Fruit fly (Drosophila melanogaster) Kc167 (cell line): ENCODE results near the gene Lk6.

Experiments
- Myc ChIP-seq: fragments of >200 bp; optimal IDR thresholded peaks from 2 replicates; lab custom pipeline; 2017; ENCODE audit warnings: missing external identifiers
- Sin3A ChIP-seq: fragments of >200 bp; optimal IDR thresholded peaks from 2 replicates; lab custom pipeline; 2018; ENCODE audit warnings: missing external identifiers
- h ChIP-seq: fragments of >200 bp; optimal IDR thresholded peaks from 3 replicates; lab custom pipeline; 2018; ENCODE audit warnings: missing external identifiers
- insv ChIP-seq: fragments of >200 bp; optimal IDR thresholded peaks from 3 replicates; lab custom pipeline; 2018; ENCODE audit warnings: missing external identifiers
- psq ChIP-seq: fragments of >200 bp; optimal IDR thresholded peaks from 2 replicates; lab custom pipeline; 2017; ENCODE audit warnings: missing external identifiers
- ttk ChIP-seq: sonication (Bioruptor generic); optimal IDR thresholded peaks from 2 replicates; lab custom pipeline; 2017; ENCODE audit warnings: missing external identifiers

Lk6 gene

dm6 chr3R:11764279-11764880, at the start of gene Lk6:
Gene Lk6 (minus strand): TSS chr3R:11764457.
- TF ChIP-seq ttk (lab: Kevin White, UChicago) (no peak), h (lab: Kevin White, UChicago) (no peak), Myc (lab: Kevin White, UChicago) (no peak), insv (lab: Kevin White, UChicago) (no peak), Sin3A (lab: Kevin White, UChicago) (no peak), psq (lab: Kevin White, UChicago) (no peak)

- TF ChIP-seq insv (lab: Kevin White, UChicago) = no peak
- no peak for TF ChIP-seq Myc (lab: Kevin White, UChicago)
- TF ChIP-seq psq (lab: Kevin White, UChicago) = no peak
- TF ChIP-seq ttk (lab: Kevin White, UChicago) = no peak
- no peak for TF ChIP-seq h (lab: Kevin White, UChicago)
- TF ChIP-seq Sin3A (lab: Kevin White, UChicago) = no peak
Observed at dm6 chr3R:11812881-11813466, 48.7 kb upstream of the Lk6 start, which contains the start of gene ClC-a. Gene ClC-a (minus strand): TSS chr3R:11813207.

- TF ChIP-seq ttk (lab: Kevin White, UChicago) = no peak
- no peak for TF ChIP-seq h (lab: Kevin White, UChicago)
- TF ChIP-seq Sin3A (lab: Kevin White, UChicago) = no peak
- no peak for TF ChIP-seq psq (lab: Kevin White, UChicago)
- TF ChIP-seq Myc (lab: Kevin White, UChicago) = no peak
- no peak for TF ChIP-seq insv (lab: Kevin White, UChicago)
Observed at dm6 chr3R:11812479-11812878, 48.2 kb upstream of the Lk6 start.

- TF ChIP-seq h (lab: Kevin White, UChicago) (no peak), psq (lab: Kevin White, UChicago) (no peak), Myc (lab: Kevin White, UChicago) (no peak), ttk (lab: Kevin White, UChicago) (no peak), Sin3A (lab: Kevin White, UChicago) (no peak), insv (lab: Kevin White, UChicago) (no peak)
Observed at dm6 chr3R:11810831-11811484, 46.7 kb upstream of the Lk6 start.

dm6 chr3R:11809620-11810019, 45.4 kb upstream of the Lk6 start:
- TF ChIP-seq ttk (lab: Kevin White, UChicago) (no peak), insv (lab: Kevin White, UChicago) (no peak), Sin3A (lab: Kevin White, UChicago) (no peak), Myc (lab: Kevin White, UChicago) (no peak), psq (lab: Kevin White, UChicago) (no peak), h (lab: Kevin White, UChicago) (no peak)

dm6 chr3R:11807641-11808040, 43.4 kb upstream of the Lk6 start:
- TF ChIP-seq h (lab: Kevin White, UChicago) = no peak
- no peak for TF ChIP-seq insv (lab: Kevin White, UChicago)
- TF ChIP-seq ttk (lab: Kevin White, UChicago) = no peak
- TF ChIP-seq Sin3A (lab: Kevin White, UChicago) = no peak
- TF ChIP-seq Myc (lab: Kevin White, UChicago) = no peak
- TF ChIP-seq psq (lab: Kevin White, UChicago) = no peak

dm6 chr3R:11806753-11807152, 42.5 kb upstream of the Lk6 start:
- TF ChIP-seq Myc (lab: Kevin White, UChicago) (no peak), ttk (lab: Kevin White, UChicago) (no peak), h (lab: Kevin White, UChicago) (no peak), insv (lab: Kevin White, UChicago) (no peak), Sin3A (lab: Kevin White, UChicago) (no peak), psq (lab: Kevin White, UChicago) (no peak)

dm6 chr3R:11805584-11805983, 41.3 kb upstream of the Lk6 start:
- TF ChIP-seq h (lab: Kevin White, UChicago) (no peak), Myc (lab: Kevin White, UChicago) (no peak), Sin3A (lab: Kevin White, UChicago) (no peak), psq (lab: Kevin White, UChicago) (no peak)

dm6 chr3R:11796780-11797179, 32.5 kb upstream of the Lk6 start, which contains the start of gene Sbf:
Gene Sbf (minus strand): TSS chr3R:11796948.
- TF ChIP-seq Myc (lab: Kevin White, UChicago) (no peak), ttk (lab: Kevin White, UChicago) (no peak), Sin3A (lab: Kevin White, UChicago) (no peak)

dm6 chr3R:11786695-11787226, 22.5 kb upstream of the Lk6 start, which contains the start of the genes prd1 and HisCl1:
Gene prd1 (minus strand): TSS chr3R:11787014.
Gene HisCl1 (plus strand): TSS chr3R:11787176.
- no peak for TF ChIP-seq Myc (lab: Kevin White, UChicago)
- TF ChIP-seq psq (lab: Kevin White, UChicago) = no peak
- TF ChIP-seq Sin3A (lab: Kevin White, UChicago) = no peak
- TF ChIP-seq ttk (lab: Kevin White, UChicago) = no peak
- no peak for TF ChIP-seq h (lab: Kevin White, UChicago)
- TF ChIP-seq insv (lab: Kevin White, UChicago) = no peak

- TF ChIP-seq psq (lab: Kevin White, UChicago) (no peak), Myc (lab: Kevin White, UChicago) (no peak), h (lab: Kevin White, UChicago) (no peak), Sin3A (lab: Kevin White, UChicago) (no peak), insv (lab: Kevin White, UChicago) (no peak), ttk (lab: Kevin White, UChicago) (no peak)
Observed at dm6 chr3R:11780181-11780688, 16.0 kb upstream of the Lk6 start.
